Worm (Caenorhabditis elegans): Measurements from ENCODE around the gene ift-43.
A peak's percentile ranks its signal among the peaks of the same experiment; 100 is the strongest.

The ift-43 gene

DNA sequence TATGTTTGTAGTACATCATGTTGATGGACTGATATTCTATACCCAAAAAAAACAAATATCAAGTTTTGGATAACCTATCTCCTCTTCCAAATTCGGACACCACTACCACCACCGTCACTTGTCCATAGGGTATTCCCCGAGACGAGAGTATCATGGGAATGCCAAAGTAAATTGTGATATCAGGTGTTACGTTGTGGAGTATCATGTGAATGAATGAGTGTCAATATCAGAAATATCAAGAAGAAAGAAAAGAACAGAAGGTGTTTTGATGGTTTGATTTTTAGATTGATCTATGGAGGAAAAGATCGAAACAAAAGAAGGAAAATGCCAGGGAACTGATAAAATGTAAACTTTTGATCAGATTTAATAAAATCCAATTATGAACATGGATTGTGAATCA, 37.7 kb upstream of the ift-43 start (continued):
- TF ChIP-seq F49E8.2 (tag; optimal IDR thresholded peaks at IDR 0.05; ENCODE audit: insufficient read depth), result no peak
- no peak for TF ChIP-seq ets-4 (GFP tag; optimal IDR thresholded peaks at IDR 0.05)
- TF ChIP-seq F33H1.4 (GFP tag; IDR thresholded peaks at IDR 0.05), result no peak
- TF ChIP-seq tbp1 (GFP tag; optimal IDR thresholded peaks at IDR 0.05), result peak; percentile 29
- no peak for TF ChIP-seq gei-17 (GFP tag; optimal IDR thresholded peaks at IDR 0.05)
- no peak for TF ChIP-seq F37B4.10 (GFP tag; IDR thresholded peaks at IDR 0.05)
- TF ChIP-seq unc-62 (GFP tag; optimal IDR thresholded peaks at IDR 0.05), result no peak
- TF ChIP-seq lin-40 (tag; optimal IDR thresholded peaks at IDR 0.05), result no peak
- no peak for TF ChIP-seq nfya-1 (tag; optimal IDR thresholded peaks at IDR 0.05; ENCODE audit: borderline replicate concordance, insufficient read depth)
- TF ChIP-seq bed-1 (GFP tag; IDR thresholded peaks at IDR 0.05), result no peak
- TF ChIP-seq him-1 (tag; optimal IDR thresholded peaks at IDR 0.05), result no peak
- TF ChIP-seq fkh-3 (tag; optimal IDR thresholded peaks at IDR 0.05), result no peak
- peak; percentile 11 for TF ChIP-seq ztf-26 (tag; optimal IDR thresholded peaks at IDR 0.05)
- no peak for TF ChIP-seq tbx-9 (tag; optimal IDR thresholded peaks at IDR 0.05; ENCODE audit: borderline replicate concordance)
- TF ChIP-seq dox-1 (GFP tag; IDR thresholded peaks at IDR 0.05), result no peak
- 0 out of 2 replicates have a peak, but pooled peaks have one; percentile 20 for TF ChIP-seq B0336.3 (GFP tag; IDR thresholded peaks at IDR 0.05)
- TF ChIP-seq F57C9.4 (tag; optimal IDR thresholded peaks at IDR 0.05), result no peak
- no peak for TF ChIP-seq ztf-6 (GFP tag; IDR thresholded peaks at IDR 0.05)
- TF ChIP-seq sdz-38 (tag; optimal IDR thresholded peaks at IDR 0.05), result no peak
- TF ChIP-seq xnd-1 (tag; optimal IDR thresholded peaks at IDR 0.05), result no peak
- no peak for TF ChIP-seq lsl-1 (GFP tag; optimal IDR thresholded peaks at IDR 0.05)
- TF ChIP-seq pbrm-1 (GFP tag; IDR thresholded peaks at IDR 0.05), result no peak
- no peak for TF ChIP-seq attf-6 (GFP tag; IDR thresholded peaks at IDR 0.05)
- no peak for TF ChIP-seq bed-2 (GFP tag; IDR thresholded peaks at IDR 0.05)
- TF ChIP-seq attf-5 (GFP tag; optimal IDR thresholded peaks at IDR 0.05), result peak; percentile 37
- no peak for TF ChIP-seq Y95B8A.8 (GFP tag; IDR thresholded peaks at IDR 0.05)
- TF ChIP-seq lir-1 (GFP tag; conservative IDR thresholded peaks at IDR 0.05), result no peak
- no peak for TF ChIP-seq nfya-2 (GFP tag; IDR thresholded peaks at IDR 0.05)
- no peak for TF ChIP-seq mes-4 (tag; optimal IDR thresholded peaks at IDR 0.05)
- TF ChIP-seq ztf-22 (GFP tag; optimal IDR thresholded peaks at IDR 0.05), result no peak
- no peak for TF ChIP-seq hmg-20 (GFP tag; IDR thresholded peaks at IDR 0.05)
- peak; percentile 41 for TF ChIP-seq atf-7 (tag; optimal IDR thresholded peaks at IDR 0.05)
- no peak for TF ChIP-seq unc-130 (GFP tag; optimal IDR thresholded peaks at IDR 0.05)
- no peak for TF ChIP-seq die-1 (tag; optimal IDR thresholded peaks at IDR 0.05)
- no peak for TF ChIP-seq snpc-1.1 (tag; optimal IDR thresholded peaks at IDR 0.05; ENCODE audit: insufficient read depth)
- TF ChIP-seq hmg-1.2 (GFP tag; IDR thresholded peaks at IDR 0.05), result no peak
- no peak for TF ChIP-seq ZK185.1 (tag; optimal IDR thresholded peaks at IDR 0.05; ENCODE audit: poor library complexity, severe bottlenecking)
- no peak for TF ChIP-seq ztf-3 (GFP tag; optimal IDR thresholded peaks at IDR 0.05)
- no peak for TF ChIP-seq sea-2 (GFP tag; IDR thresholded peaks at IDR 0.05)
- TF ChIP-seq Y56A3A.18 (GFP tag; IDR thresholded peaks at IDR 0.05), result no peak
- TF ChIP-seq sptf-2 (GFP tag; optimal IDR thresholded peaks at IDR 0.05), result no peak
- no peak for TF ChIP-seq F22D6.2 (tag; optimal IDR thresholded peaks at IDR 0.05)
- TF ChIP-seq hlh-26 (GFP tag; conservative IDR thresholded peaks at IDR 0.05), result no peak
- no peak for TF ChIP-seq cebp-1 (GFP tag; IDR thresholded peaks at IDR 0.05)
- TF ChIP-seq cebp-1 (tag; optimal IDR thresholded peaks at IDR 0.05), result peak; percentile 52
- TF ChIP-seq F10E7.11 (tag; optimal IDR thresholded peaks at IDR 0.05), result no peak
- TF ChIP-seq efl-1 (GFP tag; optimal IDR thresholded peaks at IDR 0.05), result no peak
- TF ChIP-seq T26A5.8 (tag; optimal IDR thresholded peaks at IDR 0.05), result no peak
- no peak for TF ChIP-seq ama-1 (optimal IDR thresholded peaks at IDR 0.05)
- TF ChIP-seq ama-1 (GFP tag; optimal IDR thresholded peaks at IDR 0.05), result no peak
- no peak for TF ChIP-seq zfh-2 (GFP tag; conservative IDR thresholded peaks at IDR 0.05)

All from whole organism, young adult.